Worm (Caenorhabditis elegans): ENCODE data around the gene F10G2.10.

DNA sequence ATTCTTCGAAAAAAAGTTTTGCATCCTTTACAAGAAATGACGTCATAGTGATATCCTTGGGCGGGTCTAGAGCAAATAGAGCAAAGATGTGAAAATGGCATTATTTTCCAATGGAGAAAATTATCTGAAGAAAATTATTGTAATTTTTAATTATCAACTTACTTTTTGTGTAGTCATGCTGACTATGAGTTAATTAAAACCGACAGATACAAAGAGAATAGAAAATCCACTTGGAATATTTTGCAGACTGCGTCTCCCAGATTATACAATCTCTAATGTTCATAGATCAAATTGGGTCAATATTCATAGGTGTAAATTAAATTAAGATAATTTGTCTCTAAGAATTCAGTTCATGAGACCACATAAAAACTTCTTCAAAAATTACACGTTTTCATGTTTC is 27.5 kb downstream of the F10G2.10 start, which contains the start of gene nhr-149:
- TF ChIP-seq ama-1 (optimal IDR thresholded peaks at IDR 0.05): no peak
- TF ChIP-seq scrt-1 (GFP tag; IDR thresholded peaks at IDR 0.05): no peak
- no peak for TF ChIP-seq ceh-36 (tag; optimal IDR thresholded peaks at IDR 0.05)
- TF ChIP-seq ceh-13 (GFP tag; optimal IDR thresholded peaks at IDR 0.05): no peak
- no peak for TF ChIP-seq flt-1 (GFP tag; IDR thresholded peaks at IDR 0.05)
- no peak for TF ChIP-seq hmg-4 (GFP tag; optimal IDR thresholded peaks at IDR 0.05)
- TF ChIP-seq B0310.2 (tag; optimal IDR thresholded peaks at IDR 0.05): no peak
- no peak for TF ChIP-seq sea-1 (GFP tag; conservative IDR thresholded peaks at IDR 0.05)
- TF ChIP-seq tbx-37 (GFP tag; conservative IDR thresholded peaks at IDR 0.05): no peak
